Worm (Caenorhabditis elegans) whole organism, L1 larva: ENCODE results near the gene cest-2.1.

Source experiments
- C16A3.4 ChIP-seq: fragments of 150-350 bp; optimal IDR thresholded peaks from 2 replicates; lab custom pipeline; 2014; ENCODE audit warnings: missing biosample characterization, missing genetic modification characterization
- blmp-1 ChIP-seq: fragments of 150-350 bp; optimal IDR thresholded peaks from 2 replicates; lab custom pipeline; 2014; ENCODE audit warnings: missing biosample characterization, missing genetic modification characterization
- ces-1 ChIP-seq: fragments of 150-350 bp; optimal IDR thresholded peaks from 2 replicates; lab custom pipeline; 2014; ENCODE audit warnings: missing biosample characterization, missing genetic modification reagents, missing genetic modification characterization
- elt-3 ChIP-seq, 6 experiments: fragments of 150-350 bp in 1 of 6; sonication (generic microtip); optimal IDR thresholded peaks; 2 replicates each; lab custom pipeline; 2017 to 2018; ENCODE audit warnings: missing biosample characterization in 6 of 6, missing genetic modification characterization in 6 of 6, inconsistent platforms in 1 of 6
- fos-1 ChIP-seq: fragments of 150-350 bp; optimal IDR thresholded peaks from 2 replicates; lab custom pipeline; 2014; ENCODE audit warnings: missing biosample characterization, missing genetic modification characterization
- lin-14 ChIP-seq: fragments of 200-800 bp; sonication (Bioruptor generic); optimal IDR thresholded peaks from 2 replicates; lab custom pipeline; 2018; ENCODE audit warnings: mild to moderate bottlenecking, missing genetic modification characterization, moderate library complexity, missing compliant biosample characterization
- nhr-19 ChIP-seq: fragments of 200-800 bp; sonication (Bioruptor generic); conservative IDR thresholded peaks from 2 replicates; pipeline ENCODE4 v1.3.6; 2022; ENCODE audit warnings: missing genetic modification characterization, missing compliant biosample characterization
- nhr-77 ChIP-seq: fragments of 150-350 bp; optimal IDR thresholded peaks from 2 replicates; lab custom pipeline; 2014; ENCODE audit warnings: missing biosample characterization, missing genetic modification characterization
- pag-3 ChIP-seq: sonication (generic microtip); optimal IDR thresholded peaks from 2 replicates; lab custom pipeline; 2017; ENCODE audit warnings: missing genetic modification characterization, mild to moderate bottlenecking, missing compliant biosample characterization, antibody characterized with exemption, borderline replicate concordance; ENCODE audit not compliant: insufficient read depth

DNA sequence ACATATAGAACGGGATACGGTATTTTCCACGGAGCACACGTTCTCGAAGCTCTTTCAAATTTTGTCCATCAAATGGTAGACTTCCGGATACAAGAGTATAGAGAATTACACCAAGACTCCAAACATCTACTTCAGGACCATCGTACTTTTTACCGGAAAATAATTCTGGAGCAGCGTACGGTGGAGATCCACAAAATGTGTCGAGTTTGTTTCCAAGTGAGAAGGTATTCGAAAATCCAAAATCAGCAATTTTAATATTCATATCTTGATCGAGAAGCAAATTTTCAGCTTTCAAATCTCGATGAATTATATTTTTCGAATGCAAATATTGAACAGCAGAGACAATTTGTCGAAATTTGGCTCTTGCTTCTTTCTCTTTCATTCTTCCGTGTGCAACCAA is 48.1 kb downstream of the cest-2.1 start:
- TF ChIP-seq pag-3 (tag; lab: Kevin White, UChicago) (no peak), nhr-77 (tag; lab: Kevin White, UChicago) (no peak), fos-1 (no peak), nhr-19 (GFP tag; lab: Robert Waterston, UW) (no peak), lin-14 (GFP tag; lab: Kevin White, UChicago) (no peak), C16A3.4 (no peak), ces-1 (GFP tag; lab: Kevin White, UChicago) (no peak), elt-3 (tag; optimal IDR thresholded peaks at IDR 0.05; lab: Kevin White, UChicago) (no peak), blmp-1 (no peak)
